Fruit fly (Drosophila melanogaster): Measurements from ENCODE around the gene CG13737.

The CG13737 gene

dm6 chr3L:13919794-13920631 lies 41.2 kb downstream of the CG13737 start (continued):
- TF ChIP-seq CG5180 (GFP tag; optimal IDR thresholded peaks at IDR 0.05) = peak; percentile 78
- TF ChIP-seq stwl (tag; optimal IDR thresholded peaks at IDR 0.05) = peak; percentile 20
- peak; percentile 94 for TF ChIP-seq CG12391 (tag; optimal IDR thresholded peaks at IDR 0.05)
- peak; percentile 87 for TF ChIP-seq CG1529 (GFP tag; optimal IDR thresholded peaks at IDR 0.05)
- TF ChIP-seq Adf1 (GFP tag; IDR thresholded peaks at IDR 0.05) = peak; percentile 5
- TF ChIP-seq CG17328 (GFP tag; IDR thresholded peaks at IDR 0.05) = peak; percentile 71
- TF ChIP-seq CG9797 (GFP tag; optimal IDR thresholded peaks at IDR 0.05) = no peak
- TF ChIP-seq crp (GFP tag; optimal IDR thresholded peaks at IDR 0.05) = peak in 1 of 2 experiments; percentile 51
- peak; percentile 75 for TF ChIP-seq CG7357 (GFP tag; IDR thresholded peaks at IDR 0.05)
- TF ChIP-seq CG10431 (GFP tag; optimal IDR thresholded peaks at IDR 0.05) = peak; percentile 61
- peak; percentile 89 for TF ChIP-seq CG33557 (GFP tag; optimal IDR thresholded peaks at IDR 0.05)
- TF ChIP-seq CG12236 (GFP tag; optimal IDR thresholded peaks at IDR 0.05) = peak; percentile 89
- peak; percentile 96 for TF ChIP-seq phol (tag; optimal IDR thresholded peaks at IDR 0.05)
- no peak; the same call in 1 of the 2 replicates for TF ChIP-seq tna (GFP tag; IDR thresholded peaks at IDR 0.05; ENCODE audit: partially characterized antibody)
- peak; percentile 14 for TF ChIP-seq grn (GFP tag; optimal IDR thresholded peaks at IDR 0.05)
- TF ChIP-seq abd-A (tag; optimal IDR thresholded peaks at IDR 0.05) = no peak
- TF ChIP-seq cas (GFP tag; IDR thresholded peaks at IDR 0.05) = no peak
- peak; percentile 83 for TF ChIP-seq CG18764 (GFP tag; optimal IDR thresholded peaks at IDR 0.05)
- peak; percentile 70; the same call in 1 of the 2 replicates for TF ChIP-seq ranshi (GFP tag; IDR thresholded peaks at IDR 0.05)
- TF ChIP-seq bcd (GFP tag; optimal IDR thresholded peaks at IDR 0.05) = peak; percentile 93
- peak; percentile 74; the same call in 2 of the 3 replicates for TF ChIP-seq CG3726 (GFP tag; IDR thresholded peaks at IDR 0.05)
- TF ChIP-seq H2.0 (GFP tag; IDR thresholded peaks at IDR 0.05) = peak; percentile 71
- TF ChIP-seq unpg (GFP tag; optimal IDR thresholded peaks at IDR 0.05) = peak; percentile 86
- peak; percentile 68 for TF ChIP-seq E2f1 (GFP tag; IDR thresholded peaks at IDR 0.05)
- TF ChIP-seq gt (GFP tag; IDR thresholded peaks at IDR 0.05) = peak; percentile 54; the same call in 1 of the 2 replicates
- TF ChIP-seq ci (GFP tag; IDR thresholded peaks at IDR 0.05) = peak; percentile 48; the same call in 1 of the 3 replicates
- peak; percentile 34; the same call in 1 of the 2 replicates for TF ChIP-seq CG43689 (GFP tag; IDR thresholded peaks at IDR 0.05)
- peak; percentile 94 for TF ChIP-seq lilli (GFP tag; optimal IDR thresholded peaks at IDR 0.05)
- TF ChIP-seq fd96Cb (tag; optimal IDR thresholded peaks at IDR 0.05) = peak; percentile 93
- TF ChIP-seq CG5953 (GFP tag; IDR thresholded peaks at IDR 0.05) = peak; percentile 40; the same call in 1 of the 2 replicates
- peak; percentile 81 for TF ChIP-seq en (GFP tag; optimal IDR thresholded peaks at IDR 0.05)
- TF ChIP-seq CG7963 (GFP tag; IDR thresholded peaks at IDR 0.05; ENCODE audit: partially characterized antibody) = no peak
- peak; percentile 84 for TF ChIP-seq CG13123 (GFP tag; optimal IDR thresholded peaks at IDR 0.05)
- TF ChIP-seq CG15696 (tag; optimal IDR thresholded peaks at IDR 0.05) = peak; percentile 80
- peak; percentile 80 for TF ChIP-seq CG14441 (GFP tag; IDR thresholded peaks at IDR 0.05)
- peak; percentile 79 for TF ChIP-seq Dip3 (GFP tag; optimal IDR thresholded peaks at IDR 0.05)
- TF ChIP-seq Hsf (GFP tag; optimal IDR thresholded peaks at IDR 0.05) = peak; percentile 94
- TF ChIP-seq CG15269 (tag; optimal IDR thresholded peaks at IDR 0.05) = peak; percentile 90
- peak; percentile 76 for TF ChIP-seq Vsx1 (GFP tag; optimal IDR thresholded peaks at IDR 0.05)
- TF ChIP-seq CG15073 (GFP tag; optimal IDR thresholded peaks at IDR 0.05) = peak; percentile 55
- no peak for TF ChIP-seq corto (GFP tag; optimal IDR thresholded peaks at IDR 0.05)
- peak; percentile 82 for TF ChIP-seq Atf6 (GFP tag; IDR thresholded peaks at IDR 0.05)
- peak; percentile 94 for TF ChIP-seq CG18619 (GFP tag; optimal IDR thresholded peaks at IDR 0.05)
- peak; percentile 53 for TF ChIP-seq cg (GFP tag; optimal IDR thresholded peaks at IDR 0.05)
- peak; percentile 88 for TF ChIP-seq Antp (GFP tag; optimal IDR thresholded peaks at IDR 0.05)
- TF ChIP-seq Dfd (GFP tag; optimal IDR thresholded peaks at IDR 0.05) = no peak
- no peak for TF ChIP-seq CG7745 (tag; optimal IDR thresholded peaks at IDR 0.05)
- TF ChIP-seq Lim3 (GFP tag; IDR thresholded peaks at IDR 0.05) = peak; percentile 70; the same call in 1 of the 2 replicates
